Worm (Caenorhabditis elegans): ENCODE data around the gene ZK596.2.

- no peak for TF ChIP-seq pha-4 (tag; optimal IDR thresholded peaks at IDR 0.05)
- no peak for TF ChIP-seq snpc-4 (tag; optimal IDR thresholded peaks at IDR 0.05)
- TF ChIP-seq drap-1 (GFP tag; optimal IDR thresholded peaks at IDR 0.05) = no peak
- TF ChIP-seq mab-5 (tag; optimal IDR thresholded peaks at IDR 0.05) = peak; percentile 31
- peak; percentile 40 for TF ChIP-seq unc-62 (GFP tag; optimal IDR thresholded peaks at IDR 0.05)
- TF ChIP-seq lin-13 (tag; optimal IDR thresholded peaks at IDR 0.05) = no peak
Measured at ce11 chrIV:10957583-10958229, 48.6 kb upstream of the ZK596.2 start, which contains the start of gene Y69E1A.5.
